Fruit fly (Drosophila melanogaster) whole organism, embryonic: ENCODE results near the gene CG10809.

ENCODE experiments used
- Antp ChIP-seq: fragments of 200-800 bp; sonication (Bioruptor generic); optimal IDR thresholded peaks from 3 replicates; lab custom pipeline; 2016; ENCODE audit warnings: missing biosample characterization, missing genetic modification characterization
- Bgb ChIP-seq: fragments of 200-800 bp; sonication (Bioruptor generic); IDR thresholded peaks from 2 replicates; pipeline ENCODE4 v1.3.6; 2022; ENCODE audit warnings: missing biosample characterization, missing genetic modification characterization; ENCODE audit not compliant: partially characterized antibody
- BtbVII ChIP-seq: fragments of 200-800 bp; sonication (Bioruptor generic); optimal IDR thresholded peaks from 3 replicates; lab custom pipeline; 2017; ENCODE audit warnings: missing biosample characterization, mild to moderate bottlenecking, missing genetic modification characterization
- CG10321 ChIP-seq: fragments of 200-800 bp; sonication (Bioruptor generic); IDR thresholded peaks from 2 replicates; pipeline ENCODE4 v1.3.6; 2022; ENCODE audit warnings: missing biosample characterization, missing genetic modification characterization
- CG11247 ChIP-seq: fragments of 200-800 bp; sonication (Bioruptor generic); IDR thresholded peaks from 2 replicates; pipeline ENCODE4 v1.3.6; 2022; ENCODE audit warnings: missing biosample characterization, missing genetic modification characterization
- CG11398 ChIP-seq: fragments of 200-800 bp; sonication (Bioruptor generic); optimal IDR thresholded peaks from 2 replicates; lab custom pipeline; 2016; ENCODE audit warnings: missing biosample characterization, missing genetic modification characterization
- CG11696 ChIP-seq: fragments of 200-800 bp; sonication (Bioruptor generic); IDR thresholded peaks from 2 replicates; pipeline ENCODE4 v1.3.6; 2022; ENCODE audit warnings: missing biosample characterization, missing genetic modification characterization
- CG13424 ChIP-seq: fragments of 200-800 bp; sonication (Bioruptor generic); optimal IDR thresholded peaks from 2 replicates; lab custom pipeline; 2019; ENCODE audit warnings: missing biosample characterization, mild to moderate bottlenecking, missing genetic modification characterization, moderate library complexity
- CG15011 ChIP-seq: fragments of 200-800 bp; sonication (Bioruptor generic); optimal IDR thresholded peaks from 3 replicates; lab custom pipeline; 2018; ENCODE audit warnings: missing biosample characterization, mild to moderate bottlenecking, missing genetic modification characterization
- CG15601 ChIP-seq: fragments of 200-800 bp; sonication (Bioruptor generic); optimal IDR thresholded peaks from 3 replicates; lab custom pipeline; 2019; ENCODE audit warnings: missing biosample characterization, mild to moderate bottlenecking, missing genetic modification characterization, moderate library complexity
- CG1832 ChIP-seq: fragments of 200-800 bp; sonication (Bioruptor generic); optimal IDR thresholded peaks from 2 replicates; lab custom pipeline; 2017; ENCODE audit warnings: missing biosample characterization, mild to moderate bottlenecking, missing genetic modification characterization, inconsistent platforms
- CG32772 ChIP-seq: fragments of 200-800 bp; sonication (Bioruptor generic); IDR thresholded peaks from 2 replicates; pipeline ENCODE4 v1.3.6; 2022; ENCODE audit warnings: missing biosample characterization, missing genetic modification characterization
- CG3407 ChIP-seq: fragments of 200-800 bp; sonication (Bioruptor generic); optimal IDR thresholded peaks from 2 replicates; lab custom pipeline; 2018; ENCODE audit warnings: missing biosample characterization, mild to moderate bottlenecking, missing genetic modification characterization
- CG4404 ChIP-seq: fragments of 200-800 bp; sonication (Bioruptor generic); IDR thresholded peaks from 2 replicates; pipeline ENCODE4 v1.3.6; 2022; ENCODE audit warnings: missing biosample characterization, missing genetic modification characterization
- CG6683 ChIP-seq: fragments of 200-800 bp; sonication (Bioruptor generic); optimal IDR thresholded peaks from 2 replicates; lab custom pipeline; 2017; ENCODE audit warnings: missing biosample characterization, mild to moderate bottlenecking, missing genetic modification characterization, missing genetic modification reagents
- CG9215 ChIP-seq: fragments of 200-800 bp; sonication (Bioruptor generic); IDR thresholded peaks from 2 replicates; pipeline ENCODE4 v1.3.6; 2022; ENCODE audit warnings: missing biosample characterization, missing genetic modification characterization
- CG9609 ChIP-seq: fragments of 200-800 bp; sonication (Bioruptor generic); optimal IDR thresholded peaks from 3 replicates; lab custom pipeline; 2016; ENCODE audit warnings: missing biosample characterization, missing genetic modification characterization
- CG9817 ChIP-seq: fragments of 200-800 bp; sonication (Bioruptor generic); optimal IDR thresholded peaks from 2 replicates; lab custom pipeline; 2018; ENCODE audit warnings: missing biosample characterization, mild to moderate bottlenecking, missing genetic modification characterization, moderate library complexity
- Dad ChIP-seq: fragments of 200-800 bp; sonication (Bioruptor generic); optimal IDR thresholded peaks from 3 replicates; lab custom pipeline; 2016; ENCODE audit warnings: missing biosample characterization, missing genetic modification characterization
- Dip2 ChIP-seq: fragments of 200-800 bp; sonication (Bioruptor generic); IDR thresholded peaks from 2 replicates; pipeline ENCODE4 v1.3.6; 2022; ENCODE audit warnings: missing biosample characterization, missing genetic modification characterization
- Dll ChIP-seq: fragments of 200-800 bp; sonication (Bioruptor generic); IDR thresholded peaks from 4 replicates; pipeline ENCODE4 v1.3.6; 2022; ENCODE audit warnings: missing biosample characterization, missing genetic modification characterization; ENCODE audit not compliant: partially characterized antibody
- HHEX ChIP-seq: fragments of 200-800 bp; sonication (Bioruptor generic); optimal IDR thresholded peaks from 3 replicates; lab custom pipeline; 2017; ENCODE audit warnings: missing biosample characterization, mild to moderate bottlenecking, missing genetic modification characterization, missing genetic modification reagents
- Hsf ChIP-seq: fragments of 200-800 bp; sonication (Bioruptor generic); optimal IDR thresholded peaks from 3 replicates; lab custom pipeline; 2016; ENCODE audit warnings: missing biosample characterization, missing genetic modification characterization
- Lim3 ChIP-seq: fragments of 200-800 bp; sonication (Bioruptor generic); IDR thresholded peaks from 2 replicates; pipeline ENCODE4 v1.3.6; 2022; ENCODE audit warnings: missing biosample characterization, missing genetic modification characterization
- Lpt ChIP-seq: fragments of >200 bp; optimal IDR thresholded peaks from 2 replicates; lab custom pipeline; 2018; ENCODE audit warnings: missing biosample characterization, missing genetic modification characterization
- TFAM ChIP-seq: fragments of 200-800 bp; sonication (Bioruptor generic); optimal IDR thresholded peaks from 2 replicates; lab custom pipeline; 2017; ENCODE audit warnings: missing biosample characterization, missing genetic modification characterization, inconsistent platforms
- Taf1 ChIP-seq: fragments of 200-800 bp; sonication (Bioruptor generic); IDR thresholded peaks from 2 replicates; pipeline ENCODE4 v1.3.6; 2022; ENCODE audit warnings: missing biosample characterization, missing genetic modification characterization
- aop ChIP-seq: fragments of 200-800 bp; sonication (Bioruptor generic); IDR thresholded peaks from 2 replicates; pipeline ENCODE4 v1.3.6; 2022; ENCODE audit warnings: missing biosample characterization, missing genetic modification characterization
- bbx ChIP-seq: fragments of 200-800 bp; sonication (Bioruptor generic); IDR thresholded peaks from 2 replicates; pipeline ENCODE4 v1.3.6; 2022; ENCODE audit warnings: missing biosample characterization, missing genetic modification characterization; ENCODE audit not compliant: partially characterized antibody
- cato ChIP-seq: fragments of 200-800 bp; sonication (Bioruptor generic); optimal IDR thresholded peaks from 2 replicates; lab custom pipeline; 2016; ENCODE audit warnings: missing biosample characterization, missing genetic modification characterization, borderline replicate concordance
- chn ChIP-seq: fragments of 200-800 bp; sonication (Bioruptor generic); optimal IDR thresholded peaks from 2 replicates; lab custom pipeline; 2016; ENCODE audit warnings: missing biosample characterization, missing genetic modification characterization
- dmrt11E ChIP-seq: fragments of 200-800 bp; sonication (Bioruptor generic); optimal IDR thresholded peaks from 3 replicates; lab custom pipeline; 2018; ENCODE audit warnings: missing biosample characterization, mild to moderate bottlenecking, missing genetic modification characterization, moderate library complexity
- gfzf ChIP-seq: fragments of 200-800 bp; sonication (Bioruptor generic); optimal IDR thresholded peaks from 2 replicates; lab custom pipeline; 2016; ENCODE audit warnings: missing biosample characterization, mild to moderate bottlenecking, missing genetic modification characterization, moderate library complexity
- kni ChIP-seq: fragments of 200-800 bp; sonication (Bioruptor generic); optimal IDR thresholded peaks from 3 replicates; lab custom pipeline; 2017; ENCODE audit warnings: mild to moderate bottlenecking, missing biosample characterization, missing genetic modification reagents, missing genetic modification characterization
- lmd ChIP-seq: fragments of 200-800 bp; sonication (Bioruptor generic); IDR thresholded peaks from 2 replicates; pipeline ENCODE4 v1.3.6; 2022; ENCODE audit warnings: missing biosample characterization, missing genetic modification characterization
- lov ChIP-seq, 2 experiments: fragments of 200-800 bp in 1 of 2; fragments of >200 bp in 1 of 2; sonication (Bioruptor generic) in 1 of 2; IDR thresholded peaks in 1 of 2; optimal IDR thresholded peaks in 1 of 2; 2 replicates in 1 of 2; 3 replicates in 1 of 2; pipeline versions ENCODE4 v1.3.6 to Lab custom; 2017 to 2022; ENCODE audit warnings: missing biosample characterization in 1 of 2, missing genetic modification characterization in 1 of 2
- mld ChIP-seq: fragments of 200-800 bp; sonication (Bioruptor generic); IDR thresholded peaks from 3 replicates; pipeline ENCODE4 v1.3.6; 2022; ENCODE audit warnings: missing biosample characterization, missing genetic modification characterization; ENCODE audit not compliant: partially characterized antibody
- pan ChIP-seq, 4 experiments: fragments of >200 bp in 3 of 4; fragments of 200-800 bp in 1 of 4; sonication (Bioruptor generic) in 1 of 4; optimal IDR thresholded peaks in 3 of 4; IDR thresholded peaks in 1 of 4; 2 replicates each; pipeline versions ENCODE4 v1.3.6 to Lab custom; 2017 to 2022; ENCODE audit warnings: missing biosample characterization in 2 of 4, missing genetic modification characterization in 2 of 4, mixed read lengths in 1 of 4
- peb ChIP-seq: fragments of 200-800 bp; sonication (Bioruptor generic); IDR thresholded peaks from 2 replicates; pipeline ENCODE4 v1.3.6; 2022; ENCODE audit warnings: missing biosample characterization, missing genetic modification characterization
- pita ChIP-seq: fragments of 200-800 bp; sonication (Bioruptor generic); optimal IDR thresholded peaks from 2 replicates; lab custom pipeline; 2017; ENCODE audit warnings: missing biosample characterization, mild to moderate bottlenecking, missing genetic modification characterization
- shn ChIP-seq: fragments of 200-800 bp; sonication (Bioruptor generic); optimal IDR thresholded peaks from 3 replicates; lab custom pipeline; 2016; ENCODE audit warnings: missing biosample characterization, missing genetic modification characterization
- sima ChIP-seq: fragments of 200-800 bp; sonication (Bioruptor generic); optimal IDR thresholded peaks from 2 replicates; lab custom pipeline; 2016; ENCODE audit warnings: missing biosample characterization, missing genetic modification characterization
- tap ChIP-seq: fragments of 200-800 bp; optimal IDR thresholded peaks from 3 replicates; lab custom pipeline; 2019; ENCODE audit warnings: missing biosample characterization, mild to moderate bottlenecking, missing genetic modification characterization, moderate library complexity
- tx ChIP-seq: fragments of 200-800 bp; sonication (Bioruptor generic); optimal IDR thresholded peaks from 2 replicates; lab custom pipeline; 2016; ENCODE audit warnings: missing biosample characterization, missing genetic modification characterization

The CG10809 gene

dm6 chr3L:9855784-9856426 lies 3.8 kb downstream of the CG10809 start (continued):
- TF ChIP-seq cato (GFP tag; lab: Kevin White, UChicago) (peak; percentile 95), CG6683 (peak; percentile 87), CG4404 (peak; percentile 99), Lpt (GFP tag; lab: Kevin White, UChicago) (no peak), CG13424 (tag; lab: Kevin White, UChicago) (peak; percentile 95), Dll (GFP tag; lab: Robert Waterston, UW) (no peak), BtbVII (GFP tag; lab: Kevin White, UChicago) (peak; percentile 93), CG9215 (GFP tag; lab: Robert Waterston, UW) (peak; percentile 88), CG1832 (GFP tag; lab: Kevin White, UChicago) (no peak), Taf1 (GFP tag; lab: Robert Waterston, UW) (peak; percentile 73), CG3407 (peak; percentile 96), Dad (peak; percentile 97), dmrt11E (tag; lab: Kevin White, UChicago) (peak; percentile 99), CG9609 (GFP tag; lab: Kevin White, UChicago) (peak; percentile 97), Lim3 (GFP tag; lab: Robert Waterston, UW) (peak; percentile 87; the same call in 1 of the 2 replicates), shn (peak; percentile 97), CG11696 (GFP tag; lab: Robert Waterston, UW) (peak; percentile 90), CG32772 (peak; percentile 97), lov (optimal IDR thresholded peaks at IDR 0.05; lab: Kevin White, UChicago) (no peak), lov (GFP tag; IDR thresholded peaks at IDR 0.05; lab: Robert Waterston, UW) (peak; percentile 98), CG11247 (GFP tag; lab: Robert Waterston, UW) (peak; percentile 95), mld (no peak), lmd (GFP tag; lab: Robert Waterston, UW) (peak; percentile 97), CG9817 (peak; percentile 93), Dip2 (peak; percentile 65), tap (tag; lab: Kevin White, UChicago) (peak; percentile 97), Hsf (GFP tag; lab: Kevin White, UChicago) (peak; percentile 97), HHEX (peak; percentile 97), CG15601 (tag; lab: Kevin White, UChicago) (peak; percentile 96), CG11398 (GFP tag; lab: Kevin White, UChicago) (peak; percentile 96), bbx (GFP tag; lab: Robert Waterston, UW) (0 out of 2 replicates have a peak, but pooled peaks have one; percentile 13), aop (GFP tag; lab: Robert Waterston, UW) (peak; percentile 96), peb (GFP tag; lab: Robert Waterston, UW) (peak; percentile 97), pan (optimal IDR thresholded peaks at IDR 0.05; lab: Kevin White, UChicago) (no peak), pan (GFP tag; optimal IDR thresholded peaks at IDR 0.05 in 1 of 2, IDR thresholded peaks at IDR 0.05 in 1 of 2) (peak in 1 of 2 experiments; percentile 96), chn (peak; percentile 98), CG10321 (GFP tag; lab: Robert Waterston, UW) (peak; percentile 75), Bgb (GFP tag; lab: Robert Waterston, UW) (no peak), sima (GFP tag; lab: Kevin White, UChicago) (peak; percentile 83), gfzf (no peak), CG15011 (GFP tag; lab: Kevin White, UChicago) (peak; percentile 94), pita (GFP tag; lab: Kevin White, UChicago) (no peak), TFAM (GFP tag; lab: Kevin White, UChicago) (peak; percentile 94), Antp (GFP tag; lab: Kevin White, UChicago) (peak; percentile 98), kni (peak; percentile 100), tx (peak; percentile 95)
- TF ChIP-seq, all 482 proteins: peak for 433
